Fruit fly (Drosophila melanogaster) whole organism: ENCODE measurements around the gene Sse.

Source experiments
- CG8478 ChIP-seq: fragments of >200 bp; optimal IDR thresholded peaks from 2 replicates; lab custom pipeline; 2018; ENCODE audit warnings: inconsistent platforms
- Dll ChIP-seq: fragments of >200 bp; optimal IDR thresholded peaks from 2 replicates; lab custom pipeline; 2017
- usp ChIP-seq: fragments of >200 bp; optimal IDR thresholded peaks from 2 replicates; lab custom pipeline; 2017; ENCODE audit warnings: missing biosample characterization, missing genetic modification characterization, mixed read lengths

- TF ChIP-seq usp (GFP tag; lab: Kevin White, UChicago) (no peak), CG8478 (lab: Kevin White, UChicago) (no peak), Dll (no peak)
These were observed 29.0 kb upstream of the Sse start for dm6 chr3L:5690994-5691503.
